Worm (Caenorhabditis elegans) whole organism, L2 larva: ENCODE results near the gene ufbp-1.

Experiments
- C34F6.9 ChIP-seq: fragments of 150-350 bp; optimal IDR thresholded peaks from 2 replicates; lab custom pipeline; 2014; ENCODE audit warnings: missing biosample characterization, missing genetic modification characterization
- R02D3.7 ChIP-seq: fragments of 150-350 bp; optimal IDR thresholded peaks from 2 replicates; lab custom pipeline; 2014; ENCODE audit warnings: missing biosample characterization, missing genetic modification characterization
- ZK546.5 ChIP-seq: sonication (generic microtip); optimal IDR thresholded peaks from 2 replicates; lab custom pipeline; 2017; ENCODE audit warnings: missing biosample characterization, missing genetic modification characterization
- alr-1 ChIP-seq: fragments of 150-350 bp; optimal IDR thresholded peaks from 2 replicates; lab custom pipeline; 2014; ENCODE audit warnings: missing biosample characterization, missing genetic modification characterization
- ama-1 ChIP-seq: fragments of 150-350 bp; optimal IDR thresholded peaks from 2 replicates; lab custom pipeline; 2018; ENCODE audit warnings: inconsistent platforms
- ceh-82 ChIP-seq: fragments of 150-350 bp; optimal IDR thresholded peaks from 2 replicates; lab custom pipeline; 2014; ENCODE audit warnings: missing biosample characterization, missing genetic modification characterization
- lsy-2 ChIP-seq, 2 experiments: fragments of 150-350 bp in 1 of 2; sonication (generic microtip) in 1 of 2; optimal IDR thresholded peaks; 2 replicates each; lab custom pipeline; 2014 to 2017; ENCODE audit warnings: missing biosample characterization in 2 of 2, missing genetic modification characterization in 2 of 2
- mdl-1 ChIP-seq, 2 experiments: fragments of 150-350 bp in 1 of 2; sonication (generic microtip) in 1 of 2; optimal IDR thresholded peaks; 2 replicates each; lab custom pipeline; 2017; ENCODE audit warnings: missing biosample characterization in 2 of 2, missing genetic modification characterization in 2 of 2
- nhr-11 ChIP-seq: fragments of 150-350 bp; optimal IDR thresholded peaks from 2 replicates; lab custom pipeline; 2014; ENCODE audit warnings: missing biosample characterization, missing genetic modification characterization
- nhr-12 ChIP-seq: fragments of 150-350 bp; optimal IDR thresholded peaks from 2 replicates; lab custom pipeline; 2014; ENCODE audit warnings: missing biosample characterization, missing genetic modification characterization
- unc-55 ChIP-seq: fragments of 150-350 bp; sonication (generic microtip); optimal IDR thresholded peaks from 3 replicates; lab custom pipeline; 2014; ENCODE audit warnings: missing biosample characterization, missing genetic modification reagents, missing genetic modification characterization
- unc-62 ChIP-seq: fragments of 150-350 bp; optimal IDR thresholded peaks from 2 replicates; lab custom pipeline; 2014; ENCODE audit warnings: missing biosample characterization, missing genetic modification reagents, missing genetic modification characterization
- ztf-4 ChIP-seq: fragments of 150-350 bp; optimal IDR thresholded peaks from 2 replicates; lab custom pipeline; 2014; ENCODE audit warnings: missing biosample characterization, missing genetic modification characterization

DNA sequence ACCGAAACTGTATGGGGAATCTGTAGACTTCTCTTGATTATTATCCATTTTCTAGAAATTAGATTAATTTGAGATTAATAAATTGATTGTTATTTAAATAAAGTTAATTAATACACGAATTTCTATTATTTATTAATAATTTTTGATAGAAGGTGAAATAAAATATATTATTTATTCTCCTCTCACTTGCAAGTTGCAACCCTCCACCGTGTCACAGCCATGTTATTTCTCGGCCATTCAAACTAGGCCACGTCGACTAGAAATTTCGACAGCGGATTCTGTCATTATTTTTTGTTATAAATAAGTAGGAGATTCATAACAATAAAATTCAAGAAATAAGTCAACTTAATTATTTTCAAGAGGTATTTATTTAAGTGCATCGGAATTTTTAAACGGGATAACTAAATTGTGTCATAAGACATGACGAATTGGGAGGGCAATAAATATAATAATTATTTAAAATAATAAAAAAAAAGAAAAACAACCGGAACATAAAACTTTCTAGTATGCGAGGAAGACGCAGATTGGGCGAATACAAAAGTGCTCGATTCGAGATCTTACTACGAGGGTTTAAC is at the start of gene ufbp-1:
- TF ChIP-seq ceh-82 (tag; lab: Kevin White, UChicago) (no peak), mdl-1 (tag; optimal IDR thresholded peaks at IDR 0.05; lab: Kevin White, UChicago) (no peak), nhr-12 (tag; lab: Kevin White, UChicago) (peak; percentile 57), R02D3.7 (tag; lab: Kevin White, UChicago) (no peak), alr-1 (tag; lab: Kevin White, UChicago) (no peak), ztf-4 (tag; lab: Kevin White, UChicago) (peak; percentile 100), lsy-2 (tag; optimal IDR thresholded peaks at IDR 0.05; lab: Kevin White, UChicago) (peak in 1 of 2 experiments; percentile 89), unc-62 (GFP tag; lab: Kevin White, UChicago) (no peak), ama-1 (peak; percentile 100), nhr-11 (no peak), ZK546.5 (tag; lab: Kevin White, UChicago) (no peak), unc-55 (GFP tag; lab: Kevin White, UChicago) (peak; percentile 38), C34F6.9 (tag; lab: Kevin White, UChicago) (peak; percentile 93)
